Fruit fly (Drosophila melanogaster) whole organism, embryonic: ENCODE measurements around the gene Ccn.

Source experiments
- Abd-B ChIP-seq: fragments of 200-800 bp; sonication (Bioruptor generic); optimal IDR thresholded peaks from 2 replicates; lab custom pipeline; 2018; ENCODE audit warnings: missing biosample characterization, mild to moderate bottlenecking, missing genetic modification characterization, moderate library complexity
- Awh ChIP-seq: fragments of 200-800 bp; sonication (Bioruptor generic); IDR thresholded peaks from 2 replicates; pipeline ENCODE4, ENCODE4 v1.3.6; 2022; ENCODE audit warnings: missing biosample characterization, missing genetic modification characterization
- CG10267 ChIP-seq: fragments of 200-800 bp; sonication (Bioruptor generic); optimal IDR thresholded peaks from 2 replicates; lab custom pipeline; 2018; ENCODE audit warnings: missing biosample characterization, mild to moderate bottlenecking, missing genetic modification characterization, moderate library complexity
- CG10565 ChIP-seq: fragments of 200-800 bp; sonication (Bioruptor generic); optimal IDR thresholded peaks from 3 replicates; lab custom pipeline; 2016; ENCODE audit warnings: missing biosample characterization, mild to moderate bottlenecking, missing genetic modification characterization
- CG10654 ChIP-seq: fragments of 200-800 bp; sonication (Bioruptor generic); optimal IDR thresholded peaks from 2 replicates; lab custom pipeline; 2016; ENCODE audit warnings: missing biosample characterization, missing genetic modification characterization
- CG11696 ChIP-seq: fragments of 200-800 bp; sonication (Bioruptor generic); IDR thresholded peaks from 2 replicates; pipeline ENCODE4 v1.3.6; 2022; ENCODE audit warnings: missing biosample characterization, missing genetic modification characterization
- CG12104 ChIP-seq: fragments of 200-800 bp; sonication (Bioruptor generic); optimal IDR thresholded peaks from 3 replicates; lab custom pipeline; 2016; ENCODE audit warnings: missing biosample characterization, missing genetic modification characterization
- CG12391 ChIP-seq: fragments of 200-800 bp; sonication (Bioruptor generic); optimal IDR thresholded peaks from 3 replicates; lab custom pipeline; 2018; ENCODE audit warnings: missing biosample characterization, mild to moderate bottlenecking, missing genetic modification characterization, moderate library complexity
- CG13287 ChIP-seq: fragments of 200-800 bp; sonication (Bioruptor generic); IDR thresholded peaks from 2 replicates; pipeline ENCODE4 v1.3.6; 2022; ENCODE audit warnings: missing biosample characterization, missing genetic modification characterization; ENCODE audit not compliant: partially characterized antibody
- CG14441 ChIP-seq: fragments of 200-800 bp; sonication (Bioruptor generic); IDR thresholded peaks from 2 replicates; pipeline ENCODE4 v1.3.6; 2022; ENCODE audit warnings: missing biosample characterization, missing genetic modification characterization
- CG15514 ChIP-seq: fragments of 200-800 bp; sonication (Bioruptor generic); optimal IDR thresholded peaks from 3 replicates; lab custom pipeline; 2017; ENCODE audit warnings: missing biosample characterization, missing genetic modification characterization, mild to moderate bottlenecking, moderate library complexity, missing genetic modification reagents
- CG1602 ChIP-seq: fragments of 200-800 bp; sonication (Bioruptor generic); optimal IDR thresholded peaks from 3 replicates; lab custom pipeline; 2016; ENCODE audit warnings: missing biosample characterization, missing genetic modification characterization
- CG17359 ChIP-seq: fragments of 200-800 bp; sonication (Bioruptor generic); optimal IDR thresholded peaks from 3 replicates; lab custom pipeline; 2018; ENCODE audit warnings: missing biosample characterization, mild to moderate bottlenecking, missing genetic modification characterization, moderate library complexity
- CG17385 ChIP-seq: fragments of 200-800 bp; sonication (Bioruptor generic); optimal IDR thresholded peaks from 3 replicates; lab custom pipeline; 2018; ENCODE audit warnings: missing biosample characterization, mild to moderate bottlenecking, missing genetic modification characterization
- CG18262 ChIP-seq: fragments of 200-800 bp; optimal IDR thresholded peaks from 3 replicates; lab custom pipeline; 2019; ENCODE audit warnings: missing biosample characterization, mild to moderate bottlenecking, missing genetic modification characterization, moderate library complexity
- CG2120 ChIP-seq: fragments of 200-800 bp; sonication (Bioruptor generic); optimal IDR thresholded peaks from 3 replicates; lab custom pipeline; 2016; ENCODE audit warnings: missing biosample characterization, missing genetic modification characterization
- CG2202 ChIP-seq: fragments of 200-800 bp; sonication (Bioruptor generic); optimal IDR thresholded peaks from 2 replicates; lab custom pipeline; 2018; ENCODE audit warnings: missing biosample characterization, mild to moderate bottlenecking, missing genetic modification characterization
- CG33557 ChIP-seq: fragments of 200-800 bp; sonication (Bioruptor generic); optimal IDR thresholded peaks from 2 replicates; lab custom pipeline; 2019; ENCODE audit warnings: missing biosample characterization, mild to moderate bottlenecking, missing genetic modification characterization, moderate library complexity
- CG34422 ChIP-seq: fragments of 200-800 bp; sonication (Bioruptor generic); IDR thresholded peaks from 3 replicates; pipeline ENCODE4 v1.3.6; 2022; ENCODE audit warnings: missing biosample characterization, missing genetic modification characterization
- CG5953 ChIP-seq: fragments of 200-800 bp; sonication (Bioruptor generic); IDR thresholded peaks from 2 replicates; pipeline ENCODE4 v1.3.6; 2022; ENCODE audit warnings: missing biosample characterization, missing genetic modification characterization
- CG6272 ChIP-seq: fragments of 200-800 bp; sonication (Bioruptor generic); IDR thresholded peaks from 2 replicates; pipeline ENCODE4 v1.3.6; 2022; ENCODE audit warnings: missing biosample characterization, missing genetic modification characterization
- CG6683 ChIP-seq: fragments of 200-800 bp; sonication (Bioruptor generic); optimal IDR thresholded peaks from 2 replicates; lab custom pipeline; 2017; ENCODE audit warnings: missing biosample characterization, mild to moderate bottlenecking, missing genetic modification characterization, missing genetic modification reagents
- CG7928 ChIP-seq: fragments of 200-800 bp; sonication (Bioruptor generic); optimal IDR thresholded peaks from 2 replicates; lab custom pipeline; 2017; ENCODE audit warnings: missing biosample characterization, mild to moderate bottlenecking, missing genetic modification characterization
- CG8281 ChIP-seq: fragments of 200-800 bp; sonication (Bioruptor generic); optimal IDR thresholded peaks from 2 replicates; lab custom pipeline; 2018; ENCODE audit warnings: missing biosample characterization, mild to moderate bottlenecking, missing genetic modification characterization, moderate library complexity
- CG8478 ChIP-seq: fragments of >200 bp; optimal IDR thresholded peaks from 2 replicates; lab custom pipeline; 2018
- CG8924 ChIP-seq: fragments of 200-800 bp; optimal IDR thresholded peaks from 3 replicates; lab custom pipeline; 2019; ENCODE audit warnings: missing biosample characterization, mild to moderate bottlenecking, missing genetic modification characterization, moderate library complexity
- CkIIα-i1 ChIP-seq: fragments of 200-800 bp; sonication (Bioruptor generic); IDR thresholded peaks from 2 replicates; pipeline ENCODE4 v1.3.6; 2022; ENCODE audit warnings: missing biosample characterization, missing genetic modification characterization
- D19B ChIP-seq: fragments of 200-800 bp; sonication (Bioruptor generic); optimal IDR thresholded peaks from 2 replicates; lab custom pipeline; 2017; ENCODE audit warnings: missing biosample characterization, mild to moderate bottlenecking, missing genetic modification characterization
- Dip2 ChIP-seq: fragments of 200-800 bp; sonication (Bioruptor generic); IDR thresholded peaks from 2 replicates; pipeline ENCODE4 v1.3.6; 2022; ENCODE audit warnings: missing biosample characterization, missing genetic modification characterization
- Dip3 ChIP-seq: fragments of 200-800 bp; sonication (Bioruptor generic); optimal IDR thresholded peaks from 3 replicates; lab custom pipeline; 2016; ENCODE audit warnings: missing biosample characterization, missing genetic modification characterization
- HLH3B ChIP-seq: fragments of 200-800 bp; sonication (Bioruptor generic); IDR thresholded peaks from 2 replicates; pipeline ENCODE4 v1.3.6; 2022; ENCODE audit warnings: missing biosample characterization, missing genetic modification characterization
- Hr39 ChIP-seq: fragments of >200 bp; optimal IDR thresholded peaks from 2 replicates; lab custom pipeline; 2017
- MESR4 ChIP-seq: fragments of 200-800 bp; sonication (Bioruptor generic); optimal IDR thresholded peaks from 2 replicates; lab custom pipeline; 2018; ENCODE audit warnings: missing biosample characterization, mild to moderate bottlenecking, missing genetic modification characterization, moderate library complexity
- NFAT ChIP-seq: fragments of 200-800 bp; sonication (Bioruptor generic); IDR thresholded peaks from 2 replicates; pipeline ENCODE4 v1.3.6; 2022; ENCODE audit warnings: missing biosample characterization, missing genetic modification characterization
- YL-1 ChIP-seq: fragments of 200-800 bp; sonication (Bioruptor generic); optimal IDR thresholded peaks from 3 replicates; lab custom pipeline; 2017; ENCODE audit warnings: missing biosample characterization, mild to moderate bottlenecking, missing genetic modification characterization
- ab ChIP-seq: fragments of 200-800 bp; sonication (Bioruptor generic); optimal IDR thresholded peaks from 2 replicates; lab custom pipeline; 2016; ENCODE audit warnings: missing biosample characterization, missing genetic modification characterization
- bbx ChIP-seq: fragments of 200-800 bp; sonication (Bioruptor generic); IDR thresholded peaks from 2 replicates; pipeline ENCODE4 v1.3.6; 2022; ENCODE audit warnings: missing biosample characterization, missing genetic modification characterization; ENCODE audit not compliant: partially characterized antibody
- chinmo ChIP-seq: fragments of 200-800 bp; sonication (Bioruptor generic); IDR thresholded peaks from 4 replicates; pipeline ENCODE4 v1.3.6; 2022; ENCODE audit warnings: missing biosample characterization, missing genetic modification characterization; ENCODE audit not compliant: partially characterized antibody
- crp ChIP-seq, 2 experiments: fragments of 200-800 bp; sonication (Bioruptor generic); optimal IDR thresholded peaks; 2 replicates in 1 of 2; 3 replicates in 1 of 2; lab custom pipeline; 2017; ENCODE audit warnings: missing biosample characterization in 2 of 2, missing genetic modification characterization in 2 of 2, mild to moderate bottlenecking in 1 of 2, moderate library complexity in 1 of 2
- dimm ChIP-seq: fragments of 200-800 bp; sonication (Bioruptor generic); IDR thresholded peaks from 2 replicates; pipeline ENCODE4 v1.3.6; 2022; ENCODE audit warnings: missing biosample characterization, missing genetic modification characterization
- dpn ChIP-seq, 2 experiments: fragments of 200-800 bp; sonication (Bioruptor generic); optimal IDR thresholded peaks; 3 replicates each; lab custom pipeline; 2016; ENCODE audit warnings: missing biosample characterization in 2 of 2, missing genetic modification characterization in 2 of 2
- gt ChIP-seq: fragments of 200-800 bp; sonication (Bioruptor generic); IDR thresholded peaks from 2 replicates; pipeline ENCODE4 v1.3.6; 2022; ENCODE audit warnings: missing biosample characterization, missing genetic modification characterization
- onecut ChIP-seq: fragments of 200-800 bp; sonication (Bioruptor generic); IDR thresholded peaks from 2 replicates; pipeline ENCODE4 v1.3.6; 2022; ENCODE audit warnings: missing biosample characterization, missing genetic modification characterization
- p53 ChIP-seq: fragments of 200-800 bp; sonication (Bioruptor generic); optimal IDR thresholded peaks from 2 replicates; lab custom pipeline; 2016; ENCODE audit warnings: missing biosample characterization, missing genetic modification characterization
- peb ChIP-seq: fragments of 200-800 bp; sonication (Bioruptor generic); IDR thresholded peaks from 2 replicates; pipeline ENCODE4 v1.3.6; 2022; ENCODE audit warnings: missing biosample characterization, missing genetic modification characterization
- pho ChIP-seq: fragments of 200-800 bp; sonication (Bioruptor generic); optimal IDR thresholded peaks from 2 replicates; lab custom pipeline; 2016; ENCODE audit warnings: missing biosample characterization, missing genetic modification characterization
- salm ChIP-seq: fragments of 200-800 bp; sonication (Bioruptor generic); optimal IDR thresholded peaks from 2 replicates; lab custom pipeline; 2018; ENCODE audit warnings: missing biosample characterization, mild to moderate bottlenecking, missing genetic modification characterization
- toy ChIP-seq: fragments of 200-800 bp; sonication (Bioruptor generic); IDR thresholded peaks from 2 replicates; pipeline ENCODE4 v1.3.6; 2022; ENCODE audit warnings: missing biosample characterization, missing genetic modification characterization
- z ChIP-seq: fragments of 200-800 bp; sonication (Bioruptor generic); IDR thresholded peaks from 3 replicates; pipeline ENCODE4 v1.3.6; 2022; ENCODE audit warnings: missing biosample characterization, missing genetic modification characterization
- zfh2 ChIP-seq: fragments of 200-800 bp; sonication (Bioruptor generic); optimal IDR thresholded peaks from 2 replicates; lab custom pipeline; 2016; ENCODE audit warnings: missing biosample characterization, missing genetic modification characterization

The Ccn gene

DNA sequence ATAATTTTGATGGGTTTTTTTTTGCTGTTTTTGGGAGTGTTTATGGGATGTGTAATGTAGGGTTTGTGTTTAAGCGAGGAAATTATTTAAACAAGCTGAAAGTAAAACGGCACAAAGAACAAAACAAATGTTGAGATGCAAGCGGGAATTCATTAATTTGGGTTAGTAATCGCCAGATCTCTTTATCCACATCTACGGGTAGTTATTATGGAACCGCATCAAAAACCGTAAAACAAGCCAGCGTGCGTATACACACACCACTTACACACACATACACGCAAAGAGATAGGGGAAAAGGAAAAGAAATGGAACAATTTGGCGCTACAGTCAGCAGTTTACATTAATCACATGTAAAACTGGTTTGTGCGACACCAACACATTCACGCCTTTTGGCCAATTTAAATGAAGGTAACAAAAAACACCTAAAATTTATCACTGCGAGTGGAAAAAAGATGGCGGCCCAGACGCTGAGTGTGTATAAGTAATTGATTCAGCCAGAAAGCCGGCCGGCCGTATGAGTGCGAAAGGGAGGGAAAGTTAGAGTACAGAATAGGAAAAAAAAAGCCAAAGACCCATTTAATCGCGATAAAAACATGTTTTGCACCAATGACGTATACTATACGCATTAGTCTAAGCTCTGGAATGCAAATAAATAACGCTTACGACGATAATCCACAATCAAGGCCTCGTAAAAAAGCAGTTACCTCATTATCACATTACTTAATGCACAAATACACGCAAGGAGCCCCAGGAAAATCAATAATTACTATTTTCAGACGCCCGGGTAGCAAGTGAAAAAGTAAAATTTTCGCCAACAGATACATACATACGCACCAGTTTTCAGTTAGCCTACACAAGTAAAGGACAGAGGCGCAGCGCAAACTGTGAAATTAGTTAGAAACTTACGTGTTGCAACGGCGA lies 45.6 kb upstream of the Ccn start (continued):
- TF ChIP-seq CG14441 (no peak), CG5953 (0 out of 2 replicates have a peak, but pooled peaks have one; percentile 12), z (GFP tag; lab: Robert Waterston, UW) (no peak), toy (GFP tag; lab: Robert Waterston, UW) (no peak), CG15514 (GFP tag; lab: Kevin White, UChicago) (no peak), chinmo (GFP tag; lab: Robert Waterston, UW) (peak; percentile 78), NFAT (GFP tag; lab: Robert Waterston, UW) (no peak), salm (no peak), CG8281 (tag; lab: Kevin White, UChicago) (no peak), CG17385 (GFP tag; lab: Kevin White, UChicago) (peak; percentile 17), CG11696 (GFP tag; lab: Robert Waterston, UW) (no peak), CG33557 (GFP tag; lab: Kevin White, UChicago) (no peak), CG10267 (no peak), CG10654 (GFP tag; lab: Kevin White, UChicago) (no peak), dpn (GFP tag; optimal IDR thresholded peaks at IDR 0.05; lab: Kevin White, UChicago) (no peak), Dip3 (GFP tag; lab: Kevin White, UChicago) (no peak), CkIIα-i1 (GFP tag; lab: Robert Waterston, UW) (no peak), Awh (no peak), dimm (GFP tag; lab: Robert Waterston, UW) (no peak), pho (GFP tag; lab: Kevin White, UChicago) (no peak), CG6272 (no peak), CG10565 (GFP tag; lab: Kevin White, UChicago) (no peak), Hr39 (lab: Kevin White, UChicago) (no peak), CG8924 (tag; lab: Kevin White, UChicago) (peak; percentile 22), CG12391 (no peak), YL-1 (GFP tag; lab: Kevin White, UChicago) (peak; percentile 66), onecut (GFP tag; lab: Robert Waterston, UW) (peak; percentile 93), zfh2 (GFP tag; lab: Kevin White, UChicago) (no peak), D19B (GFP tag; lab: Kevin White, UChicago) (no peak), crp (GFP tag; optimal IDR thresholded peaks at IDR 0.05; lab: Kevin White, UChicago) (no peak), CG34422 (peak; percentile 82; the same call in 1 of the 3 replicates), Abd-B (GFP tag; lab: Kevin White, UChicago) (no peak), gt (GFP tag; lab: Robert Waterston, UW) (no peak), CG2202 (tag; lab: Kevin White, UChicago) (no peak), bbx (GFP tag; lab: Robert Waterston, UW) (no peak), CG17359 (tag; lab: Kevin White, UChicago) (no peak), CG18262 (tag; lab: Kevin White, UChicago) (no peak), ab (peak; percentile 5), peb (GFP tag; lab: Robert Waterston, UW) (no peak), Dip2 (GFP tag; lab: Robert Waterston, UW) (no peak), MESR4 (GFP tag; lab: Kevin White, UChicago) (peak; percentile 9), CG7928 (GFP tag; lab: Kevin White, UChicago) (no peak), CG6683 (no peak), CG12104 (GFP tag; lab: Kevin White, UChicago) (no peak), CG1602 (GFP tag; lab: Kevin White, UChicago) (no peak), HLH3B (GFP tag; lab: Robert Waterston, UW) (0 out of 2 replicates have a peak, but pooled peaks have one; percentile 21), CG2120 (GFP tag; lab: Kevin White, UChicago) (no peak), CG13287 (no peak), p53 (no peak), CG8478 (no peak)
